Fruit fly (Drosophila melanogaster): ENCODE measurements around the gene CG6565.

CG6565 gene

dm6 chr2L:13387255-13387654, 13.4 kb downstream of the CG6565 start, which contains the start of the genes Ing5 and CG7099 (continued):
- TF ChIP-seq tll (GFP tag; optimal IDR thresholded peaks at IDR 0.05): peak in 1 of 2 experiments; percentile 43
- TF ChIP-seq cas (GFP tag; IDR thresholded peaks at IDR 0.05): peak; percentile 96
- peak; percentile 97 for TF ChIP-seq H15 (GFP tag; IDR thresholded peaks at IDR 0.05)
- peak; percentile 92 for TF ChIP-seq HLH54F (GFP tag; optimal IDR thresholded peaks at IDR 0.05)
- TF ChIP-seq CG31388 (GFP tag; optimal IDR thresholded peaks at IDR 0.05): peak; percentile 92
- peak; percentile 72 for TF ChIP-seq Adf1 (GFP tag; IDR thresholded peaks at IDR 0.05)
- peak; percentile 95 for TF ChIP-seq zfh2 (GFP tag; optimal IDR thresholded peaks at IDR 0.05)
- peak; percentile 89 for TF ChIP-seq gsb (GFP tag; IDR thresholded peaks at IDR 0.05)
- TF ChIP-seq pros (GFP tag; optimal IDR thresholded peaks at IDR 0.05): no peak
- TF ChIP-seq psq (GFP tag; optimal IDR thresholded peaks at IDR 0.05): peak; percentile 91
- peak; percentile 98 for TF ChIP-seq Sox102F (GFP tag; optimal IDR thresholded peaks at IDR 0.05)
- peak; percentile 94 for TF ChIP-seq Awh (GFP tag; IDR thresholded peaks at IDR 0.05)
- TF ChIP-seq stc (GFP tag; IDR thresholded peaks at IDR 0.05): peak; percentile 94
- peak; percentile 88 for TF ChIP-seq CG2875 (GFP tag; optimal IDR thresholded peaks at IDR 0.05)
- TF ChIP-seq Bgb (GFP tag; IDR thresholded peaks at IDR 0.05; ENCODE audit: partially characterized antibody): peak; percentile 75
- peak; percentile 95 for TF ChIP-seq CG18476 (GFP tag; optimal IDR thresholded peaks at IDR 0.05)
- peak; percentile 93 for TF ChIP-seq Usf (GFP tag; optimal IDR thresholded peaks at IDR 0.05)
- TF ChIP-seq CG10543 (GFP tag; optimal IDR thresholded peaks at IDR 0.05): peak; percentile 92
- peak; percentile 88 for TF ChIP-seq CHES-1-like (GFP tag; optimal IDR thresholded peaks at IDR 0.05)
- peak; percentile 91 for TF ChIP-seq Bteb2 (GFP tag; optimal IDR thresholded peaks at IDR 0.05)
- peak; percentile 96 for TF ChIP-seq ara (GFP tag; IDR thresholded peaks at IDR 0.05)
- TF ChIP-seq nerfin-2 (GFP tag; IDR thresholded peaks at IDR 0.05; ENCODE audit: partially characterized antibody): peak; percentile 71
- TF ChIP-seq pzg (GFP tag; optimal IDR thresholded peaks at IDR 0.05): peak; percentile 57
- peak; percentile 96 for TF ChIP-seq B-H2 (GFP tag; optimal IDR thresholded peaks at IDR 0.05)
- peak; percentile 97 for TF ChIP-seq CG7839 (tag; optimal IDR thresholded peaks at IDR 0.05)
- TF ChIP-seq ranshi (GFP tag; IDR thresholded peaks at IDR 0.05): peak; percentile 97
- TF ChIP-seq rib (GFP tag; IDR thresholded peaks at IDR 0.05): peak; percentile 93
- TF ChIP-seq her (GFP tag; optimal IDR thresholded peaks at IDR 0.05): peak; percentile 69
- peak; percentile 91 for TF ChIP-seq CG17568 (GFP tag; optimal IDR thresholded peaks at IDR 0.05)
- peak; percentile 96 for TF ChIP-seq CG18764 (GFP tag; optimal IDR thresholded peaks at IDR 0.05)
- peak; percentile 93 for TF ChIP-seq dmrt99B (tag; optimal IDR thresholded peaks at IDR 0.05)
- peak; percentile 92 for TF ChIP-seq Ravus (GFP tag; IDR thresholded peaks at IDR 0.05)
- peak; percentile 95 for TF ChIP-seq ems (GFP tag; optimal IDR thresholded peaks at IDR 0.05)
- peak; percentile 96 for TF ChIP-seq CG12155 (GFP tag; optimal IDR thresholded peaks at IDR 0.05)
- peak; percentile 94 for TF ChIP-seq CG15601 (tag; optimal IDR thresholded peaks at IDR 0.05)
- TF ChIP-seq CG13123 (GFP tag; optimal IDR thresholded peaks at IDR 0.05): peak; percentile 95
- TF ChIP-seq pnt (GFP tag; optimal IDR thresholded peaks at IDR 0.05): peak; percentile 89
- peak; percentile 45; the same call in 2 of the 3 replicates for TF ChIP-seq CG7963 (GFP tag; IDR thresholded peaks at IDR 0.05; ENCODE audit: partially characterized antibody)
- TF ChIP-seq D19A (tag; optimal IDR thresholded peaks at IDR 0.05): peak; percentile 89
- no peak for TF ChIP-seq yki (optimal IDR thresholded peaks at IDR 0.05)
- TF ChIP-seq Doc2 (GFP tag; IDR thresholded peaks at IDR 0.05): peak; percentile 91
- TF ChIP-seq ap (GFP tag; IDR thresholded peaks at IDR 0.05): peak; percentile 92
- peak; percentile 96 for TF ChIP-seq dysf (GFP tag; IDR thresholded peaks at IDR 0.05)
- peak; percentile 90 for TF ChIP-seq run (tag; optimal IDR thresholded peaks at IDR 0.05)
- peak; percentile 85 for TF ChIP-seq CG15011 (GFP tag; optimal IDR thresholded peaks at IDR 0.05)
- TF ChIP-seq CG14965 (GFP tag; optimal IDR thresholded peaks at IDR 0.05; ENCODE audit: borderline replicate concordance): no peak
- TF ChIP-seq sr (GFP tag; IDR thresholded peaks at IDR 0.05): peak; percentile 76; the same call in 2 of the 3 replicates
- TF ChIP-seq vfl (GFP tag; optimal IDR thresholded peaks at IDR 0.05): peak; percentile 94
- peak; percentile 98 for TF ChIP-seq Ets65A (GFP tag)
- peak; percentile 97 for TF ChIP-seq NfI (GFP tag; optimal IDR thresholded peaks at IDR 0.05)
- TF ChIP-seq fd96Cb (tag; optimal IDR thresholded peaks at IDR 0.05): peak; percentile 96
